Worm (Caenorhabditis elegans) whole organism, midembryonic: ENCODE results near the gene rheb-1.

Experiments
- flt-1 ChIP-seq: fragments of 200-800 bp; sonication (Bioruptor generic); IDR thresholded peaks from 2 replicates; pipeline ENCODE4 v1.3.6; 2022; ENCODE audit warnings: missing genetic modification characterization, missing compliant biosample characterization
- med-1 ChIP-seq: sonication (generic microtip); optimal IDR thresholded peaks from 2 replicates; lab custom pipeline; 2017; ENCODE audit warnings: missing genetic modification characterization, mild to moderate bottlenecking, missing compliant biosample characterization, antibody characterized with exemption, missing genetic modification reagents; ENCODE audit not compliant: insufficient read depth
- ref-1 ChIP-seq: fragments of 200-800 bp; sonication (Bioruptor generic); conservative IDR thresholded peaks from 2 replicates; pipeline ENCODE4 v1.3.6; 2022; ENCODE audit warnings: missing genetic modification reagents, missing genetic modification characterization, missing compliant biosample characterization
- tab-1 ChIP-seq: fragments of 200-800 bp; sonication (Bioruptor generic); IDR thresholded peaks from 2 replicates; pipeline ENCODE4 v1.3.6; 2022; ENCODE audit warnings: missing genetic modification characterization, missing compliant biosample characterization

DNA sequence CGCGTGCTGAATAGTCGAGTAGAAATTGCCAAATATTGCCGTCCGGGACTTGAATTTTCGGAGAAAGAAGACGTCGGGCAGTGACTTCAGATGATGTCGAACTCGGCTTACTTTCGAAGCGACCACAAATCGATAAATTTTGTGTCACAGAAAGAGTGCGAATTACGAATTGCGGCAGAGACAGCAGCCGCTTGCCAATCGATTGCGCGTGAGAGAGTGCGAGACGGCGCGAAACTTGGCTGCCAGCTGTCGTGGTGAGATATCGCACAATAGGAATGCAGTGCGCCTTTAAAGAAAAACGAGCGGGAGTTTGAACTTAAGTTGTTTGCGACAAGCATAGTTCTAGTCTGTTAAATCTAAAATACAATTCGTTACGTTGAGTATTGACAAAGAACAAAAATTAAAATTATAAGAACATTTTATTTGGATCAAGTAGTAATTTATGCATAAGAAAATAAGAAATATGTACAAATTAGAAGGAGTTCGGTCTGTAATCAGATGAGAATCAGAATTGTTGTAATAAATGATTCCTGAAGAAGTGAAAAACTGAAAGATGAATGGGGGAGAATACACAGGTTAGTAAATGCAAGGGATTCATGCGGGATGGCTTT lies 12.3 kb downstream of the rheb-1 start, which contains the start of gene pir-2:
- TF ChIP-seq ref-1 (GFP tag; lab: Robert Waterston, UW) (no peak), flt-1 (no peak), med-1 (GFP tag; lab: Kevin White, UChicago) (no peak), tab-1 (peak; percentile 13; the same call in 1 of the 2 replicates)
